Fruit fly (Drosophila melanogaster): ENCODE data around the gene rept.
A peak's percentile ranks its signal among the peaks of the same experiment; 100 is the strongest.

The rept gene

dm6 chr3L:19251643-19252042, 3.5 kb upstream of the rept start (continued):
- TF ChIP-seq CG15514 (GFP tag; optimal IDR thresholded peaks at IDR 0.05) (peak; percentile 13), pan (optimal IDR thresholded peaks at IDR 0.05) (no peak), pan (GFP tag; optimal IDR thresholded peaks at IDR 0.05 in 1 of 2, IDR thresholded peaks at IDR 0.05 in 1 of 2) (no peak), CG7839 (tag; optimal IDR thresholded peaks at IDR 0.05) (peak; percentile 55), vnd (GFP tag; IDR thresholded peaks at IDR 0.05; ENCODE audit: partially characterized antibody) (no peak), Xrp1 (GFP tag; IDR thresholded peaks at IDR 0.05) (peak; percentile 27; the same call in 1 of the 2 replicates), CG12071 (GFP tag; optimal IDR thresholded peaks at IDR 0.05) (no peak), tap (tag; optimal IDR thresholded peaks at IDR 0.05) (no peak), CG12391 (tag; optimal IDR thresholded peaks at IDR 0.05) (peak; percentile 42), CG6765 (GFP tag; optimal IDR thresholded peaks at IDR 0.05) (peak; percentile 5), bsh (GFP tag; optimal IDR thresholded peaks at IDR 0.05) (peak in 1 of 2 experiments; percentile 47), prd (optimal IDR thresholded peaks at IDR 0.05) (no peak), prd (GFP tag; IDR thresholded peaks at IDR 0.05) (no peak), Ets65A (GFP tag) (peak; percentile 4), trem (tag; optimal IDR thresholded peaks at IDR 0.05) (peak; percentile 5), CG4707 (GFP tag; optimal IDR thresholded peaks at IDR 0.05) (no peak), aop (GFP tag; IDR thresholded peaks at IDR 0.05) (no peak), CG8388 (GFP tag; optimal IDR thresholded peaks at IDR 0.05) (peak; percentile 41), CG17385 (GFP tag; optimal IDR thresholded peaks at IDR 0.05) (peak; percentile 8), CG15269 (tag; optimal IDR thresholded peaks at IDR 0.05) (peak; percentile 37), CG12299 (tag; optimal IDR thresholded peaks at IDR 0.05) (no peak), CG18262 (tag; optimal IDR thresholded peaks at IDR 0.05) (peak; percentile 50), eyg (GFP tag; optimal IDR thresholded peaks at IDR 0.05) (no peak), unpg (GFP tag; optimal IDR thresholded peaks at IDR 0.05) (peak; percentile 24), bbx (GFP tag; IDR thresholded peaks at IDR 0.05; ENCODE audit: partially characterized antibody) (no peak), CG9437 (GFP tag; optimal IDR thresholded peaks at IDR 0.05) (peak; percentile 16), CG31441 (GFP tag; IDR thresholded peaks at IDR 0.05) (peak; percentile 45; the same call in 1 of the 2 replicates), Gsc (GFP tag; IDR thresholded peaks at IDR 0.05) (no peak), usp (GFP tag; optimal IDR thresholded peaks at IDR 0.05) (no peak), CG2678 (tag; optimal IDR thresholded peaks at IDR 0.05) (peak; percentile 64), ind (GFP tag; optimal IDR thresholded peaks at IDR 0.05) (no peak), gro (GFP tag; optimal IDR thresholded peaks at IDR 0.05) (no peak), phol (tag; optimal IDR thresholded peaks at IDR 0.05) (peak; percentile 47), Nf-YB (GFP tag; optimal IDR thresholded peaks at IDR 0.05) (no peak), CG3281 (GFP tag; optimal IDR thresholded peaks at IDR 0.05) (peak; percentile 5), crp (GFP tag; optimal IDR thresholded peaks at IDR 0.05) (no peak), dysf (GFP tag; IDR thresholded peaks at IDR 0.05) (0 out of 3 replicates have a peak, but pooled peaks have one; percentile 29), Sin3A (optimal IDR thresholded peaks at IDR 0.05) (no peak), pum (GFP tag; optimal IDR thresholded peaks at IDR 0.05) (no peak), slbo (GFP tag; IDR thresholded peaks at IDR 0.05) (0 out of 2 replicates have a peak, but pooled peaks have one; percentile 16), lola (GFP tag; optimal IDR thresholded peaks at IDR 0.05) (peak in 1 of 3 experiments; percentile 23), Sox102F (GFP tag; optimal IDR thresholded peaks at IDR 0.05) (peak; percentile 52), Neu2 (GFP tag; optimal IDR thresholded peaks at IDR 0.05; ENCODE audit: borderline replicate concordance) (no peak), tna (GFP tag; IDR thresholded peaks at IDR 0.05; ENCODE audit: partially characterized antibody) (no peak), HLH54F (GFP tag; optimal IDR thresholded peaks at IDR 0.05) (no peak), sob (GFP tag; IDR thresholded peaks at IDR 0.05) (no peak), CG17361 (GFP tag; IDR thresholded peaks at IDR 0.05) (peak; percentile 67; the same call in 2 of the 3 replicates), Atf3 (GFP tag; optimal IDR thresholded peaks at IDR 0.05) (no peak), pnt (GFP tag; optimal IDR thresholded peaks at IDR 0.05) (no peak), CoRest (tag; optimal IDR thresholded peaks at IDR 0.05) (peak; percentile 51), Dref (GFP tag; IDR thresholded peaks at IDR 0.05) (no peak)

Measured in whole organism, embryonic.